Worm (Caenorhabditis elegans): Measurements from ENCODE around the gene pqn-8.
A peak's percentile ranks its signal among the peaks of the same experiment; 100 is the strongest.

The pqn-8 gene

DNA sequence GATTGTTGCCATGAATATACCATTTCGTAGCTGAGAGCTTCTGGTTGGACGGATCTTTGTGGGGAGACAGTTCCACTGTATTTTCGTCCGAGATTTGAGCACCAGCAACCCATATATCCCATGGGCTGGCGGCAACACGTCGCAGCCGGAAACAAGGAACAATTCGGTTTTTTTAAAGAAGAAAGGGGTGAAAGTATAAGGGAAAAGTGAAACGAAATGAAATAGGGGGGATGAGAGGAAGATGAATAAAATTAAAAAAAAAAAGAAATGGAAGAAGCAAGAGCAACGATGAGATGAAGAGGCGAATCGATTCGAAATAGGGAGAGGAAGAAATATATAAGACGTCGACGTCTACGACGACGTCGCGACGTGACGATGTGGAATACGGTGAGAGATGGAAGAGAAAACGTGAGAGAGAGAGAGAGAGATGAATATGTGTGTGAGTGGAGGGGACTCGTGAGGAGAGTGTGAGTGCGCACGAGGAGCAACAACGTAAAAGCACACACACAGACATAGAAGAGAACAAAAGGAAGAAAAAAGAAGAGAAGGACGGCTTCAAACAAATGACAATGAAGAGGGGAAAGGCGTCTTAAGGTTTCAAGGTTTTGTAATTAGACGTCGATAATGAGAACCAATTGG lies 18.7 kb upstream of the pqn-8 start, which contains the start of gene rgs-1:
Gene rgs-1 (minus strand): TSS at position 146 of the 639 bp plus-strand sequence.
- TF ChIP-seq nhr-12 (tag; optimal IDR thresholded peaks at IDR 0.05) (no peak), flh-1 (GFP tag; optimal IDR thresholded peaks at IDR 0.05) (no peak), ham-2 (GFP tag; optimal IDR thresholded peaks at IDR 0.05) (no peak), mep-1 (tag; optimal IDR thresholded peaks at IDR 0.05) (peak; percentile 35), nhr-76 (tag; optimal IDR thresholded peaks at IDR 0.05) (no peak), unc-62 (GFP tag; optimal IDR thresholded peaks at IDR 0.05) (peak; percentile 25), lin-32 (GFP tag; optimal IDR thresholded peaks at IDR 0.05) (no peak), lin-13 (tag; optimal IDR thresholded peaks at IDR 0.05) (no peak), tbx-8 (GFP tag; optimal IDR thresholded peaks at IDR 0.05) (no peak), ztf-11 (tag; optimal IDR thresholded peaks at IDR 0.05) (no peak), hlh-1 (tag; optimal IDR thresholded peaks at IDR 0.05) (no peak), snpc-4 (tag; optimal IDR thresholded peaks at IDR 0.05) (no peak), unc-39 (tag; optimal IDR thresholded peaks at IDR 0.05) (no peak), nhr-237 (tag; optimal IDR thresholded peaks at IDR 0.05) (no peak), sem-2 (GFP tag; optimal IDR thresholded peaks at IDR 0.05) (no peak), M03D4.4 (tag; optimal IDR thresholded peaks at IDR 0.05) (no peak), elt-3 (tag; optimal IDR thresholded peaks at IDR 0.05) (no peak), lsy-2 (tag; optimal IDR thresholded peaks at IDR 0.05) (peak; percentile 1), ceh-39 (tag; optimal IDR thresholded peaks at IDR 0.05) (no peak), bed-3 (GFP tag; optimal IDR thresholded peaks at IDR 0.05) (no peak), mab-5 (tag; optimal IDR thresholded peaks at IDR 0.05) (no peak), ceh-43 (GFP tag; optimal IDR thresholded peaks at IDR 0.05) (no peak), sptf-1 (tag; optimal IDR thresholded peaks at IDR 0.05) (peak; percentile 38), zip-8 (tag; optimal IDR thresholded peaks at IDR 0.05) (no peak), ces-1 (GFP tag; optimal IDR thresholded peaks at IDR 0.05) (peak; percentile 59), unc-120 (tag; optimal IDR thresholded peaks at IDR 0.05; ENCODE audit: poor library complexity, severe bottlenecking) (no peak), blmp-1 (tag; optimal IDR thresholded peaks at IDR 0.05) (no peak), elt-1 (tag; optimal IDR thresholded peaks at IDR 0.05; ENCODE audit: borderline replicate concordance, insufficient read depth) (no peak), nhr-2 (tag; optimal IDR thresholded peaks at IDR 0.05) (no peak), drap-1 (GFP tag; optimal IDR thresholded peaks at IDR 0.05) (no peak), nhr-28 (tag; optimal IDR thresholded peaks at IDR 0.05) (no peak), pha-4 (tag; optimal IDR thresholded peaks at IDR 0.05) (no peak), cnd-1 (tag; optimal IDR thresholded peaks at IDR 0.05) (no peak), ceh-83 (GFP tag; optimal IDR thresholded peaks at IDR 0.05) (no peak), mls-2 (tag; optimal IDR thresholded peaks at IDR 0.05) (no peak)

DNA sequence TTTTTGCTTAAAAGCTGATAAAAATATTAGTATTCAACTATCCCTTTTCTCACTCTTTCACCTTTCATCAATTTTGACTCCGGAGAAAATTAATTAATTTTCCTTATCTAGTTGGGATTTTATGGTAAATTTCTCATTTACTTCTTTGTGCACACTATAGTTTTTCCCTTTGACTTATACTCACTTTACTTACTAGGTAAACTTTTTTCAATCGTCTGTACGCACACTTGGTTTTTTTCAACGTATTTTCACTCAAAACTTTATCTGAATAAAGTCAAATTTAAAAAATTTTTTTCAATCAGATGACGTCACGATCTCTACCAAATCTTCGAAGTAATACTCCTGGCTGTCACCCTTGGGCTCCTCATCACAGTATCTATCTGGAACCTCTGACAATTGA lies 14.3 kb upstream of the pqn-8 start, which contains the start of gene C05B5.16:
Gene C05B5.16 (plus strand): TSS at position 301 of the 400 bp plus-strand sequence.
- no peak for TF ChIP-seq M03D4.4 (tag; optimal IDR thresholded peaks at IDR 0.05)
- TF ChIP-seq lsy-2 (tag; optimal IDR thresholded peaks at IDR 0.05) = no peak
- TF ChIP-seq sptf-1 (tag; optimal IDR thresholded peaks at IDR 0.05) = no peak

DNA sequence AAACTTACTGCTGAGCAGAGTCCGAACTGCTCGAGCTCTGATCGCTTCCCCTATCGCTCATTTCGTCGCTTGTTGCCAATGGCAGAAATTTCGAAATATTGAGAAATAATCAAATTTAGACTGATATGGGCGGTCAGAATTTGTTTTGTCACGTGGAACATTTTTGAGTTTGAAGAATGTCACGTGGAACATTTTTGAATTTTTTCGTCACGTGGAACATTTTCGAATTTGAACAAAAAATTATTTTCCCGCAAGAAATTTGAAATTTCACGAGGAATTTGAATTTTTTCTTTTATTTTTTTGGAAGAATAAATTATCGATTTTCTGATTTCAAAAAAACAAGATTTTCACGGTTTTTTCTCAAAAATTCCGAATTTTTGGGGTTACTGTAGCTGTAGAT lies 12.3 kb upstream of the pqn-8 start, which contains the start of gene fbxa-155:
Gene fbxa-155 (minus strand): TSS at position 101 of the 400 bp plus-strand sequence.
- TF ChIP-seq nhr-237 (tag; optimal IDR thresholded peaks at IDR 0.05) = no peak
- TF ChIP-seq nhr-28 (tag; optimal IDR thresholded peaks at IDR 0.05) = no peak
- TF ChIP-seq snpc-4 (tag; optimal IDR thresholded peaks at IDR 0.05) = no peak
- TF ChIP-seq elt-1 (tag; optimal IDR thresholded peaks at IDR 0.05; ENCODE audit: borderline replicate concordance, insufficient read depth) = no peak
- no peak for TF ChIP-seq hlh-1 (tag; optimal IDR thresholded peaks at IDR 0.05)
- TF ChIP-seq ztf-11 (tag; optimal IDR thresholded peaks at IDR 0.05) = no peak
- no peak for TF ChIP-seq drap-1 (GFP tag; optimal IDR thresholded peaks at IDR 0.05)
- TF ChIP-seq lin-13 (tag; optimal IDR thresholded peaks at IDR 0.05) = no peak
- no peak for TF ChIP-seq ceh-43 (GFP tag; optimal IDR thresholded peaks at IDR 0.05)
- no peak for TF ChIP-seq elt-3 (tag; optimal IDR thresholded peaks at IDR 0.05)
- no peak for TF ChIP-seq nhr-12 (tag; optimal IDR thresholded peaks at IDR 0.05)
- no peak for TF ChIP-seq nhr-2 (tag; optimal IDR thresholded peaks at IDR 0.05)
- TF ChIP-seq unc-62 (GFP tag; optimal IDR thresholded peaks at IDR 0.05) = no peak
- TF ChIP-seq ham-2 (GFP tag; optimal IDR thresholded peaks at IDR 0.05) = no peak
- TF ChIP-seq mep-1 (tag; optimal IDR thresholded peaks at IDR 0.05) = no peak
- TF ChIP-seq cnd-1 (tag; optimal IDR thresholded peaks at IDR 0.05) = no peak
- TF ChIP-seq lin-32 (GFP tag; optimal IDR thresholded peaks at IDR 0.05) = no peak
- no peak for TF ChIP-seq bed-3 (GFP tag; optimal IDR thresholded peaks at IDR 0.05)

Data from whole organism, mixed stage, embryonic.